ENCODE assay signal across 1 fruit fly cellular context in genomic region chr3L:16581201-16581705, dm6.
TF ChIP-seq lines count a peak whose summit lies in the region.

TSS of gene Smn (minus strand) at chr3L:16581547.

TF ChIP-seq in whole organism, embryonic, 481 proteins besides CTCF, POLR2A, EP300 and RAD21 (continued from another document and continues in another):
- TF ChIP-seq trem (tag; optimal IDR thresholded peaks at IDR 0.05; lab: Kevin White, UChicago) (peak; percentile 52), hbn (GFP tag; IDR thresholded peaks at IDR 0.05; lab: Robert Waterston, UW; ENCODE audit: partially characterized antibody) (peak; percentile 77), CG1529 (GFP tag; optimal IDR thresholded peaks at IDR 0.05; lab: Kevin White, UChicago) (no peak), CG9437 (GFP tag; optimal IDR thresholded peaks at IDR 0.05; lab: Kevin White, UChicago) (peak; percentile 18), Fer1 (GFP tag; optimal IDR thresholded peaks at IDR 0.05; lab: Kevin White, UChicago) (peak; percentile 32), CG11085 (GFP tag; IDR thresholded peaks at IDR 0.05; lab: Robert Waterston, UW) (no peak), Hr51 (GFP tag; optimal IDR thresholded peaks at IDR 0.05; lab: Kevin White, UChicago) (peak; percentile 18 to 52), CG18599 (GFP tag; optimal IDR thresholded peaks at IDR 0.05; lab: Kevin White, UChicago) (peak; percentile 69), usp (GFP tag; optimal IDR thresholded peaks at IDR 0.05; lab: Kevin White, UChicago) (no peak), Sin3A (optimal IDR thresholded peaks at IDR 0.05; lab: Kevin White, UChicago) (peak; percentile 37), HmgD (GFP tag; optimal IDR thresholded peaks at IDR 0.05; lab: Kevin White, UChicago) (peak; percentile 4), cad (GFP tag; optimal IDR thresholded peaks at IDR 0.05; lab: Kevin White, UChicago) (no peak), pfk (GFP tag; optimal IDR thresholded peaks at IDR 0.05; lab: Kevin White, UChicago) (no peak), NC2β (GFP tag; optimal IDR thresholded peaks at IDR 0.05; lab: Kevin White, UChicago) (peak; percentile 38), gro (GFP tag; optimal IDR thresholded peaks at IDR 0.05; lab: Kevin White, UChicago) (no peak), kay (GFP tag; optimal IDR thresholded peaks at IDR 0.05; lab: Kevin White, UChicago) (no peak), Six4 (GFP tag; optimal IDR thresholded peaks at IDR 0.05; lab: Kevin White, UChicago) (no peak), jigr1 (GFP tag; IDR thresholded peaks at IDR 0.05; lab: Robert Waterston, UW) (no peak), CG14860 (GFP tag; IDR thresholded peaks at IDR 0.05; lab: Robert Waterston, UW; ENCODE audit: partially characterized antibody) (peak; percentile 84), slou (GFP tag; optimal IDR thresholded peaks at IDR 0.05; lab: Kevin White, UChicago) (no peak), Drgx (GFP tag; IDR thresholded peaks at IDR 0.05; lab: Robert Waterston, UW) (peak; percentile 13; the same call in 1 of the 2 replicates), Oaz (GFP tag; IDR thresholded peaks at IDR 0.05; lab: Robert Waterston, UW) (no peak), Vsx1 (GFP tag; optimal IDR thresholded peaks at IDR 0.05; lab: Kevin White, UChicago) (no peak), CG9609 (GFP tag; optimal IDR thresholded peaks at IDR 0.05; lab: Kevin White, UChicago) (peak; percentile 36), tna (GFP tag; IDR thresholded peaks at IDR 0.05; lab: Robert Waterston, UW; ENCODE audit: partially characterized antibody) (peak; percentile 73), CG7372 (GFP tag; IDR thresholded peaks at IDR 0.05; lab: Robert Waterston, UW) (no peak), CG15696 (tag; optimal IDR thresholded peaks at IDR 0.05; lab: Kevin White, UChicago) (peak; percentile 21), chm (GFP tag; IDR thresholded peaks at IDR 0.05; lab: Robert Waterston, UW) (no peak), CG12659 (GFP tag; optimal IDR thresholded peaks at IDR 0.05; lab: Kevin White, UChicago) (peak; percentile 81), HLHmδ (GFP tag; optimal IDR thresholded peaks at IDR 0.05; lab: Kevin White, UChicago) (no peak), tup (GFP tag; optimal IDR thresholded peaks at IDR 0.05; lab: Kevin White, UChicago) (no peak), Ets97D (GFP tag; optimal IDR thresholded peaks at IDR 0.05; lab: Kevin White, UChicago) (peak; percentile 30), CG18764 (GFP tag; optimal IDR thresholded peaks at IDR 0.05; lab: Kevin White, UChicago) (peak; percentile 10), maf-S (GFP tag; optimal IDR thresholded peaks at IDR 0.05; lab: Kevin White, UChicago) (no peak), B-H2 (GFP tag; optimal IDR thresholded peaks at IDR 0.05; lab: Kevin White, UChicago) (peak; percentile 55), CoRest (tag; optimal IDR thresholded peaks at IDR 0.05; lab: Kevin White, UChicago) (peak; percentile 66), Taf1 (GFP tag; IDR thresholded peaks at IDR 0.05; lab: Robert Waterston, UW) (no peak), grau (tag; optimal IDR thresholded peaks at IDR 0.05; lab: Kevin White, UChicago) (peak; percentile 53), CG6175 (GFP tag; IDR thresholded peaks at IDR 0.05; lab: Robert Waterston, UW) (no peak), CG10543 (GFP tag; optimal IDR thresholded peaks at IDR 0.05; lab: Kevin White, UChicago) (peak; percentile 46), CG31224 (GFP tag; IDR thresholded peaks at IDR 0.05; lab: Robert Waterston, UW) (no peak), CG1832 (GFP tag; optimal IDR thresholded peaks at IDR 0.05; lab: Kevin White, UChicago) (no peak), CG2202 (tag; optimal IDR thresholded peaks at IDR 0.05; lab: Kevin White, UChicago) (no peak), CG31365 (tag; optimal IDR thresholded peaks at IDR 0.05; lab: Kevin White, UChicago) (no peak), hb (GFP tag; IDR thresholded peaks at IDR 0.05; lab: Robert Waterston, UW; ENCODE audit: partially characterized antibody) (peak; percentile 83), Dp (GFP tag; optimal IDR thresholded peaks at IDR 0.05; lab: Kevin White, UChicago) (peak; percentile 45), CG13424 (tag; optimal IDR thresholded peaks at IDR 0.05; lab: Kevin White, UChicago) (peak; percentile 49), HHEX (GFP tag; optimal IDR thresholded peaks at IDR 0.05; lab: Kevin White, UChicago) (no peak), CG13775 (GFP tag; optimal IDR thresholded peaks at IDR 0.05; lab: Kevin White, UChicago) (peak; percentile 17), Camta (GFP tag; optimal IDR thresholded peaks at IDR 0.05; lab: Kevin White, UChicago) (peak; percentile 62), knrl (GFP tag; IDR thresholded peaks at IDR 0.05; lab: Robert Waterston, UW; ENCODE audit: partially characterized antibody) (peak; percentile 86), CG15269 (tag; optimal IDR thresholded peaks at IDR 0.05; lab: Kevin White, UChicago) (peak; percentile 46), mam (GFP tag; optimal IDR thresholded peaks at IDR 0.05; lab: Kevin White, UChicago) (peak; percentile 73), Adf1 (GFP tag; IDR thresholded peaks at IDR 0.05; lab: Robert Waterston, UW) (no peak), CG3281 (GFP tag; optimal IDR thresholded peaks at IDR 0.05; lab: Kevin White, UChicago) (peak; percentile 57), CG3065 (GFP tag; optimal IDR thresholded peaks at IDR 0.05; lab: Kevin White, UChicago) (no peak), B-H1 (GFP tag; IDR thresholded peaks at IDR 0.05; lab: Robert Waterston, UW) (no peak), Dll (GFP tag; IDR thresholded peaks at IDR 0.05; lab: Robert Waterston, UW; ENCODE audit: partially characterized antibody) (peak; percentile 91), CG17612 (GFP tag; IDR thresholded peaks at IDR 0.05; lab: Robert Waterston, UW) (no peak), CG12942 (GFP tag; optimal IDR thresholded peaks at IDR 0.05; lab: Kevin White, UChicago) (peak; percentile 22), zf30C (GFP tag; optimal IDR thresholded peaks at IDR 0.05; lab: Kevin White, UChicago) (no peak), btn (GFP tag; optimal IDR thresholded peaks at IDR 0.05; lab: Kevin White, UChicago) (no peak), pnt (GFP tag; optimal IDR thresholded peaks at IDR 0.05; lab: Kevin White, UChicago) (no peak), CG4404 (GFP tag; IDR thresholded peaks at IDR 0.05; lab: Robert Waterston, UW) (no peak), Bgb (GFP tag; IDR thresholded peaks at IDR 0.05; lab: Robert Waterston, UW; ENCODE audit: partially characterized antibody) (peak; percentile 70), wdn (GFP tag; IDR thresholded peaks at IDR 0.05; lab: Robert Waterston, UW) (no peak), dmrt99B (tag; optimal IDR thresholded peaks at IDR 0.05; lab: Kevin White, UChicago) (peak; percentile 49), CG6813 (GFP tag; optimal IDR thresholded peaks at IDR 0.05; lab: Kevin White, UChicago) (no peak), Opbp (GFP tag; IDR thresholded peaks at IDR 0.05; lab: Robert Waterston, UW; ENCODE audit: partially characterized antibody) (peak; percentile 78; the same call in 2 of the 3 replicates), CG7745 (tag; optimal IDR thresholded peaks at IDR 0.05; lab: Kevin White, UChicago) (no peak), ttk (GFP tag; IDR thresholded peaks at IDR 0.05; lab: Robert Waterston, UW) (no peak), Lpt (GFP tag; optimal IDR thresholded peaks at IDR 0.05; lab: Kevin White, UChicago) (no peak), CG2678 (tag; optimal IDR thresholded peaks at IDR 0.05; lab: Kevin White, UChicago) (peak; percentile 59), nerfin-1 (tag; optimal IDR thresholded peaks at IDR 0.05; lab: Kevin White, UChicago) (peak; percentile 42), CG10267 (tag; optimal IDR thresholded peaks at IDR 0.05; lab: Kevin White, UChicago) (peak; percentile 85), CG10959 (GFP tag; IDR thresholded peaks at IDR 0.05; lab: Robert Waterston, UW) (no peak), CG34224 (GFP tag; IDR thresholded peaks at IDR 0.05; lab: Robert Waterston, UW; ENCODE audit: partially characterized antibody) (peak; percentile 81), CG2116 (GFP tag; optimal IDR thresholded peaks at IDR 0.05; lab: Kevin White, UChicago) (peak; percentile 97), sna (GFP tag; IDR thresholded peaks at IDR 0.05; lab: Robert Waterston, UW; ENCODE audit: partially characterized antibody) (peak; percentile 73), Scr (GFP tag; IDR thresholded peaks at IDR 0.05; lab: Robert Waterston, UW; ENCODE audit: partially characterized antibody) (peak; percentile 91), dm (GFP tag; optimal IDR thresholded peaks at IDR 0.05; lab: Kevin White, UChicago) (peak; percentile 2), GATAe (GFP tag; conservative IDR thresholded peaks at IDR 0.05; lab: Robert Waterston, UW) (no peak), CG1603 (tag; optimal IDR thresholded peaks at IDR 0.05; lab: Kevin White, UChicago) (peak; percentile 18), Poxn (GFP tag; IDR thresholded peaks at IDR 0.05; lab: Robert Waterston, UW) (peak; percentile 46; the same call in 1 of the 2 replicates), gcm (GFP tag; optimal IDR thresholded peaks at IDR 0.05; lab: Kevin White, UChicago) (no peak), exex (tag; optimal IDR thresholded peaks at IDR 0.05; lab: Kevin White, UChicago) (no peak), Med (GFP tag; lab: Kevin White, UChicago) (peak; percentile 88), CHES-1-like (GFP tag; optimal IDR thresholded peaks at IDR 0.05; lab: Kevin White, UChicago) (peak; percentile 78), Asciz (GFP tag; optimal IDR thresholded peaks at IDR 0.05; lab: Kevin White, UChicago) (no peak), lab (GFP tag; optimal IDR thresholded peaks at IDR 0.05; lab: Kevin White, UChicago) (peak; percentile 53), CG14441 (GFP tag; IDR thresholded peaks at IDR 0.05; lab: Robert Waterston, UW) (no peak), zfh2 (GFP tag; optimal IDR thresholded peaks at IDR 0.05; lab: Kevin White, UChicago) (peak; percentile 71), CG14050 (GFP tag; IDR thresholded peaks at IDR 0.05; lab: Robert Waterston, UW) (no peak), Tbp (GFP tag; optimal IDR thresholded peaks at IDR 0.05; lab: Kevin White, UChicago) (peak; percentile 40), CG34376 (GFP tag; optimal IDR thresholded peaks at IDR 0.05; lab: Kevin White, UChicago) (peak; percentile 49), Ets65A (GFP tag; lab: Kevin White, UChicago) (peak; percentile 78), cas (GFP tag; IDR thresholded peaks at IDR 0.05; lab: Robert Waterston, UW) (no peak), Stat92E (GFP tag; optimal IDR thresholded peaks at IDR 0.05; lab: Kevin White, UChicago) (no peak), CG17328 (GFP tag; IDR thresholded peaks at IDR 0.05; lab: Robert Waterston, UW) (no peak), Blimp-1 (GFP tag; optimal IDR thresholded peaks at IDR 0.05; lab: Kevin White, UChicago) (peak; percentile 18), CG15514 (GFP tag; optimal IDR thresholded peaks at IDR 0.05; lab: Kevin White, UChicago) (peak; percentile 57), Usf (GFP tag; optimal IDR thresholded peaks at IDR 0.05; lab: Kevin White, UChicago) (no peak), rib (GFP tag; IDR thresholded peaks at IDR 0.05; lab: Robert Waterston, UW) (no peak), vnd (GFP tag; IDR thresholded peaks at IDR 0.05; lab: Robert Waterston, UW; ENCODE audit: partially characterized antibody) (peak; percentile 80), CG42726 (GFP tag; IDR thresholded peaks at IDR 0.05; lab: Robert Waterston, UW; ENCODE audit: partially characterized antibody) (peak; percentile 61; the same call in 1 of the 2 replicates), NFAT (GFP tag; IDR thresholded peaks at IDR 0.05; lab: Robert Waterston, UW) (peak; percentile 43; the same call in 1 of the 2 replicates), yki (optimal IDR thresholded peaks at IDR 0.05; lab: Kevin White, UChicago) (no peak), ash1 (GFP tag; optimal IDR thresholded peaks at IDR 0.05; lab: Kevin White, UChicago) (no peak), gcm2 (GFP tag; optimal IDR thresholded peaks at IDR 0.05; lab: Kevin White, UChicago) (no peak), ken (GFP tag; IDR thresholded peaks at IDR 0.05; lab: Robert Waterston, UW) (no peak), Doc2 (GFP tag; IDR thresholded peaks at IDR 0.05; lab: Robert Waterston, UW) (no peak), Hmr (GFP tag; optimal IDR thresholded peaks at IDR 0.05; lab: Kevin White, UChicago) (peak; percentile 51), salm (tag; optimal IDR thresholded peaks at IDR 0.05; lab: Kevin White, UChicago) (no peak), Dip3 (GFP tag; optimal IDR thresholded peaks at IDR 0.05; lab: Kevin White, UChicago) (peak; percentile 55), her (GFP tag; optimal IDR thresholded peaks at IDR 0.05; lab: Kevin White, UChicago) (no peak), Atf3 (GFP tag; optimal IDR thresholded peaks at IDR 0.05; lab: Kevin White, UChicago) (no peak), Doc3 (GFP tag; IDR thresholded peaks at IDR 0.05; lab: Robert Waterston, UW; ENCODE audit: partially characterized antibody) (peak; percentile 81), CG33213 (GFP tag; optimal IDR thresholded peaks at IDR 0.05; lab: Kevin White, UChicago) (peak; percentile 43), lilli (GFP tag; optimal IDR thresholded peaks at IDR 0.05; lab: Kevin White, UChicago) (peak; percentile 73), CG12071 (GFP tag; optimal IDR thresholded peaks at IDR 0.05; lab: Kevin White, UChicago) (no peak), CG4854 (GFP tag; optimal IDR thresholded peaks at IDR 0.05; lab: Kevin White, UChicago) (no peak), Dfd (GFP tag; optimal IDR thresholded peaks at IDR 0.05; lab: Kevin White, UChicago) (no peak), crol (GFP tag; IDR thresholded peaks at IDR 0.05; lab: Robert Waterston, UW) (no peak), pzg (GFP tag; optimal IDR thresholded peaks at IDR 0.05; lab: Kevin White, UChicago) (peak; percentile 45), oc (tag; optimal IDR thresholded peaks at IDR 0.05; lab: Kevin White, UChicago) (no peak), bowl (GFP tag; IDR thresholded peaks at IDR 0.05; lab: Robert Waterston, UW) (no peak), CG2129 (GFP tag; IDR thresholded peaks at IDR 0.05; lab: Robert Waterston, UW; ENCODE audit: partially characterized antibody) (peak; percentile 72), CG4820 (GFP tag; optimal IDR thresholded peaks at IDR 0.05; lab: Kevin White, UChicago) (peak; percentile 27), CG8765 (GFP tag; IDR thresholded peaks at IDR 0.05; lab: Robert Waterston, UW) (no peak), ato (GFP tag; IDR thresholded peaks at IDR 0.05; lab: Robert Waterston, UW; ENCODE audit: partially characterized antibody) (peak; percentile 72), Dip2 (GFP tag; IDR thresholded peaks at IDR 0.05; lab: Robert Waterston, UW) (no peak), Nf-YC (tag; optimal IDR thresholded peaks at IDR 0.05; lab: Kevin White, UChicago) (peak; percentile 21), CG10147 (GFP tag; optimal IDR thresholded peaks at IDR 0.05; lab: Kevin White, UChicago) (peak; percentile 52), CG6272 (GFP tag; IDR thresholded peaks at IDR 0.05; lab: Robert Waterston, UW) (no peak)
